Worm (Caenorhabditis elegans) whole organism, L4 larva: ENCODE data around the gene clc-6.

Source experiments
- F26F4.8 ChIP-seq: fragments of 200-800 bp; sonication (Bioruptor generic); conservative IDR thresholded peaks from 2 replicates; pipeline ENCODE4 v1.3.6; 2022; ENCODE audit warnings: missing genetic modification characterization, missing compliant biosample characterization
- F49E8.2 ChIP-seq: sonication (generic microtip); optimal IDR thresholded peaks from 2 replicates; lab custom pipeline; 2016; ENCODE audit warnings: missing compliant biosample characterization, mild to moderate bottlenecking, missing genetic modification characterization, borderline replicate concordance
- T20F7.1 ChIP-seq: fragments of 200-800 bp; sonication (Bioruptor generic); optimal IDR thresholded peaks from 2 replicates; lab custom pipeline; 2018; ENCODE audit warnings: mild to moderate bottlenecking, missing genetic modification characterization, missing compliant biosample characterization
- Y48G9A.11 ChIP-seq: fragments of 200-800 bp; sonication (Bioruptor generic); IDR thresholded peaks from 2 replicates; pipeline ENCODE4 v1.3.6; 2022; ENCODE audit warnings: missing genetic modification reagents, missing genetic modification characterization, missing compliant biosample characterization
- Y75B8A.6 ChIP-seq: fragments of 200-800 bp; sonication (Bioruptor generic); IDR thresholded peaks from 2 replicates; pipeline ENCODE4 v1.3.6; 2022; ENCODE audit warnings: missing genetic modification reagents, missing genetic modification characterization, missing compliant biosample characterization
- ceh-20 ChIP-seq: fragments of 200-800 bp; sonication (Bioruptor generic); IDR thresholded peaks from 2 replicates; pipeline ENCODE4 v1.3.6; 2022; ENCODE audit warnings: missing genetic modification reagents, missing genetic modification characterization, missing compliant biosample characterization
- ceh-28 ChIP-seq: fragments of 150-350 bp; optimal IDR thresholded peaks from 2 replicates; lab custom pipeline; 2014; ENCODE audit warnings: missing biosample characterization, missing genetic modification reagents, missing genetic modification characterization
- ceh-62 ChIP-seq: sonication (generic microtip); optimal IDR thresholded peaks from 2 replicates; lab custom pipeline; 2017; ENCODE audit warnings: missing biosample characterization, missing genetic modification characterization
- daf-12 ChIP-seq: fragments of 150-350 bp; optimal IDR thresholded peaks from 2 replicates; lab custom pipeline; 2014; ENCODE audit warnings: missing biosample characterization, missing genetic modification reagents, missing genetic modification characterization
- daf-16 ChIP-seq, 3 experiments: sonication (generic microtip); optimal IDR thresholded peaks; 2 replicates each; lab custom pipeline; 2016 to 2017; ENCODE audit warnings: missing genetic modification characterization in 3 of 3, missing genetic modification reagents in 3 of 3, mild to moderate bottlenecking in 2 of 3, missing compliant biosample characterization in 2 of 3, missing biosample characterization in 1 of 3, moderate library complexity in 1 of 3
- daf-19 ChIP-seq: fragments of 200-800 bp; sonication (Bioruptor generic); conservative IDR thresholded peaks from 2 replicates; pipeline ENCODE4 v1.3.6; 2022; ENCODE audit warnings: missing genetic modification characterization, missing compliant biosample characterization
- dpl-1 ChIP-seq: fragments of 150-350 bp; optimal IDR thresholded peaks from 2 replicates; lab custom pipeline; 2014; ENCODE audit warnings: missing biosample characterization, missing genetic modification reagents, missing genetic modification characterization
- duxl-1 ChIP-seq: sonication (generic microtip); optimal IDR thresholded peaks from 2 replicates; lab custom pipeline; 2016; ENCODE audit warnings: mild to moderate bottlenecking, missing genetic modification characterization, moderate library complexity, missing compliant biosample characterization; ENCODE audit not compliant: poor library complexity
- egl-27 ChIP-seq: sonication (generic microtip); optimal IDR thresholded peaks from 3 replicates; lab custom pipeline; 2017; ENCODE audit warnings: missing biosample characterization, missing genetic modification reagents, missing genetic modification characterization
- fos-1 ChIP-seq: fragments of 150-350 bp; optimal IDR thresholded peaks from 2 replicates; lab custom pipeline; 2014; ENCODE audit warnings: missing biosample characterization, missing genetic modification characterization
- hif-1 ChIP-seq, 2 experiments: sonication (generic microtip); optimal IDR thresholded peaks; 2 replicates each; lab custom pipeline; 2016 to 2017; ENCODE audit warnings: missing compliant biosample characterization in 2 of 2, missing genetic modification characterization in 2 of 2, missing genetic modification reagents in 2 of 2, missing genotype in 2 of 2, mild to moderate bottlenecking in 1 of 2
- hmg-1.1 ChIP-seq: fragments of 200-800 bp; sonication (Bioruptor generic); IDR thresholded peaks from 2 replicates; pipeline ENCODE4 v1.3.6; 2022; ENCODE audit warnings: missing genetic modification reagents, missing genetic modification characterization, missing compliant biosample characterization
- jun-1 ChIP-seq: fragments of 150-350 bp; optimal IDR thresholded peaks from 2 replicates; lab custom pipeline; 2014; ENCODE audit warnings: missing biosample characterization, missing genetic modification reagents, missing genetic modification characterization
- lin-1 ChIP-seq: fragments of 200-800 bp; sonication (Bioruptor generic); IDR thresholded peaks from 2 replicates; pipeline ENCODE4 v1.3.6; 2022; ENCODE audit warnings: missing genetic modification reagents, missing genetic modification characterization, missing compliant biosample characterization
- lin-13 ChIP-seq: fragments of 150-350 bp; optimal IDR thresholded peaks from 2 replicates; lab custom pipeline; 2014; ENCODE audit warnings: missing biosample characterization, missing genetic modification reagents, missing genetic modification characterization
- lin-29 ChIP-seq: fragments of 200-800 bp; sonication (Bioruptor generic); IDR thresholded peaks from 2 replicates; pipeline ENCODE4 v1.3.6; 2022; ENCODE audit warnings: missing genetic modification reagents, missing genetic modification characterization, missing compliant biosample characterization
- madf-9 ChIP-seq: fragments of 200-800 bp; sonication (Bioruptor generic); conservative IDR thresholded peaks from 2 replicates; pipeline ENCODE4 v1.3.6; 2022; ENCODE audit warnings: missing genetic modification reagents, missing genetic modification characterization, missing compliant biosample characterization
- mep-1 ChIP-seq: fragments of 150-350 bp; sonication (generic microtip); optimal IDR thresholded peaks from 3 replicates; lab custom pipeline; 2014; ENCODE audit warnings: missing biosample characterization, missing genetic modification characterization
- nhr-102 ChIP-seq: sonication (generic microtip); optimal IDR thresholded peaks from 2 replicates; lab custom pipeline; 2016; ENCODE audit warnings: mild to moderate bottlenecking, missing genetic modification characterization, moderate library complexity, missing compliant biosample characterization
- nhr-237 ChIP-seq: sonication (generic microtip); optimal IDR thresholded peaks from 2 replicates; lab custom pipeline; 2017; ENCODE audit warnings: missing biosample characterization, missing genetic modification characterization
- nhr-28 ChIP-seq: fragments of 150-350 bp; optimal IDR thresholded peaks from 2 replicates; lab custom pipeline; 2014; ENCODE audit warnings: missing biosample characterization, missing genetic modification characterization
- nhr-42 ChIP-seq: fragments of 200-800 bp; sonication (Bioruptor generic); IDR thresholded peaks from 2 replicates; pipeline ENCODE4 v1.3.6; 2022; ENCODE audit warnings: missing genetic modification characterization, missing compliant biosample characterization
- nhr-76 ChIP-seq: fragments of 150-350 bp; optimal IDR thresholded peaks from 2 replicates; lab custom pipeline; 2014; ENCODE audit warnings: missing biosample characterization, missing genetic modification characterization
- php-3 ChIP-seq: fragments of 200-800 bp; sonication (Bioruptor generic); IDR thresholded peaks from 2 replicates; pipeline ENCODE4 v1.3.6; 2022; ENCODE audit warnings: missing genetic modification reagents, missing genetic modification characterization, missing compliant biosample characterization
- pqm-1 ChIP-seq: sonication (generic microtip); optimal IDR thresholded peaks from 2 replicates; lab custom pipeline; 2017; ENCODE audit warnings: missing biosample characterization, missing genetic modification characterization
- unc-130 ChIP-seq: sonication (generic microtip); optimal IDR thresholded peaks from 2 replicates; lab custom pipeline; 2016; ENCODE audit warnings: missing genetic modification reagents, missing genetic modification characterization, missing compliant biosample characterization
- unc-39 ChIP-seq: sonication (generic microtip); optimal IDR thresholded peaks from 2 replicates; lab custom pipeline; 2017; ENCODE audit warnings: missing biosample characterization, missing genetic modification characterization
- unc-62 ChIP-seq, 3 experiments: fragments of 150-350 bp in 1 of 3; sonication (generic microtip); optimal IDR thresholded peaks in 2 of 3; peaks in 1 of 3; 1 replicate in 1 of 3; 2 replicates in 2 of 3; lab custom pipeline; 2014 to 2017; ENCODE audit warnings: missing biosample characterization in 3 of 3, missing genetic modification characterization in 3 of 3, missing genetic modification reagents in 3 of 3, missing genotype in 1 of 3
- vab-7 ChIP-seq: fragments of 200-800 bp; sonication (Bioruptor generic); IDR thresholded peaks from 2 replicates; pipeline ENCODE4 v1.3.6; 2022; ENCODE audit warnings: missing genetic modification reagents, missing genetic modification characterization, missing compliant biosample characterization
- zag-1 ChIP-seq: fragments of 150-350 bp; optimal IDR thresholded peaks from 2 replicates; lab custom pipeline; 2014; ENCODE audit warnings: missing biosample characterization, missing genetic modification characterization
- ztf-7 ChIP-seq: fragments of 150-350 bp; optimal IDR thresholded peaks from 2 replicates; lab custom pipeline; 2014; ENCODE audit warnings: missing biosample characterization, missing genetic modification characterization

The clc-6 gene

DNA sequence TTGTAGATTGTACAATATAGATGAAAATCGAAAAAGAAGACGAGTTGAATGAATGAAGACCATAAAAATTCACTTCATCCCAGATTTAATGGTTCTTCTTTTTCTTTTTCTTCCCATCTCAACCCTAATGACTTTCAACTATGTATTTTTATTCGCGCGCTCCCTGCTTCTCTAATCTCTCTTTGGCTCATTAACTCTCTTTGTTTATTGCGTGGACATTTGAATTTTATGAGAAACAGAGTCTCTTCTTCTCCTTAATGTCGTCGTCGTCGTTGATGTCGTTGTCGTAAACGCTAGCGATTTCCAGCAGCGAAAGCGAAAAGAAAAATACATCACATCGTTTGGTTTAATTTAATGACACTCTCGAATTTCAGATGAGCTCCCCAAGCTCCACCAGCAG is 18.6 kb upstream of the clc-6 start:
- TF ChIP-seq madf-9 (GFP tag; lab: Robert Waterston, UW): no peak
- TF ChIP-seq unc-39 (tag; lab: Kevin White, UChicago): no peak
- no peak for TF ChIP-seq hmg-1.1 (GFP tag; lab: Robert Waterston, UW)
- TF ChIP-seq daf-12 (tag; lab: Kevin White, UChicago): no peak
- no peak for TF ChIP-seq F26F4.8 (GFP tag; lab: Robert Waterston, UW)

ce11 chrV:11211323-11211722 is 15.3 kb upstream of the clc-6 start:
- TF ChIP-seq fos-1 (tag; lab: Kevin White, UChicago) (no peak), unc-62 (GFP tag; optimal IDR thresholded peaks at IDR 0.05 in 1 of 2; lab: Kevin White, UChicago) (peak in 1 of 2 experiments; percentile 44), unc-62 (tag; optimal IDR thresholded peaks at IDR 0.05; lab: Kevin White, UChicago) (no peak), hif-1 (tag; optimal IDR thresholded peaks at IDR 0.05; lab: Kevin White, UChicago) (no peak), Y75B8A.6 (GFP tag; lab: Robert Waterston, UW) (no peak), ztf-7 (no peak)

- TF ChIP-seq nhr-42 (GFP tag; lab: Robert Waterston, UW) (no peak), unc-62 (GFP tag; optimal IDR thresholded peaks at IDR 0.05 in 1 of 2; lab: Kevin White, UChicago) (peak in 1 of 2 experiments; percentile 92), unc-62 (tag; optimal IDR thresholded peaks at IDR 0.05; lab: Kevin White, UChicago) (no peak)
Observed at ce11 chrV:11209452-11210188, 13.6 kb upstream of the clc-6 start.

ce11 chrV:11206467-11206866 is 10.5 kb upstream of the clc-6 start:
- no peak for TF ChIP-seq ceh-62 (tag; lab: Kevin White, UChicago)
- no peak for TF ChIP-seq mep-1 (tag; lab: Kevin White, UChicago)
- TF ChIP-seq T20F7.1 (GFP tag; lab: Kevin White, UChicago): no peak
- TF ChIP-seq lin-1 (GFP tag; lab: Robert Waterston, UW): no peak
- TF ChIP-seq jun-1 (tag; lab: Kevin White, UChicago): no peak
- TF ChIP-seq ceh-20 (GFP tag; lab: Robert Waterston, UW): no peak
- no peak for TF ChIP-seq unc-39 (tag; lab: Kevin White, UChicago)
- no peak for TF ChIP-seq vab-7 (GFP tag; lab: Robert Waterston, UW)
- no peak for TF ChIP-seq lin-13
- TF ChIP-seq hmg-1.1 (GFP tag; lab: Robert Waterston, UW): no peak
- TF ChIP-seq lin-29 (GFP tag; lab: Robert Waterston, UW): no peak
- no peak for TF ChIP-seq nhr-102 (tag; lab: Kevin White, UChicago)
- TF ChIP-seq F49E8.2 (tag; lab: Kevin White, UChicago): no peak
- no peak for TF ChIP-seq daf-19 (GFP tag; lab: Robert Waterston, UW)
- TF ChIP-seq php-3 (GFP tag; lab: Robert Waterston, UW): no peak

- TF ChIP-seq unc-130 (no peak), unc-62 (GFP tag; optimal IDR thresholded peaks at IDR 0.05 in 1 of 2; lab: Kevin White, UChicago) (peak in 1 of 2 experiments; percentile 58), unc-62 (tag; optimal IDR thresholded peaks at IDR 0.05; lab: Kevin White, UChicago) (no peak)
Observed at ce11 chrV:11204452-11204851, 8.4 kb upstream of the clc-6 start.

- TF ChIP-seq pqm-1 (tag; lab: Kevin White, UChicago) (peak; percentile 59), nhr-76 (tag; lab: Kevin White, UChicago) (no peak), Y48G9A.11 (GFP tag; lab: Robert Waterston, UW) (no peak), egl-27 (no peak), F49E8.2 (tag; lab: Kevin White, UChicago) (no peak), hmg-1.1 (GFP tag; lab: Robert Waterston, UW) (no peak), hif-1 (tag; optimal IDR thresholded peaks at IDR 0.05; lab: Kevin White, UChicago) (no peak), unc-62 (GFP tag; optimal IDR thresholded peaks at IDR 0.05 in 1 of 2; lab: Kevin White, UChicago) (no peak), unc-62 (tag; optimal IDR thresholded peaks at IDR 0.05; lab: Kevin White, UChicago) (no peak), ceh-28 (tag; lab: Kevin White, UChicago) (no peak), nhr-28 (tag; lab: Kevin White, UChicago) (peak; percentile 60), ceh-20 (GFP tag; lab: Robert Waterston, UW) (0 out of 2 replicates have a peak, but pooled peaks have one; percentile 53), mep-1 (tag; lab: Kevin White, UChicago) (no peak), nhr-237 (tag; lab: Kevin White, UChicago) (no peak), daf-16 (GFP tag; optimal IDR thresholded peaks at IDR 0.05; lab: Kevin White, UChicago) (no peak), daf-16 (tag; optimal IDR thresholded peaks at IDR 0.05; lab: Kevin White, UChicago) (peak; percentile 47), dpl-1 (GFP tag; lab: Kevin White, UChicago) (no peak), Y75B8A.6 (GFP tag; lab: Robert Waterston, UW) (no peak), zag-1 (tag; lab: Kevin White, UChicago) (no peak), duxl-1 (tag; lab: Kevin White, UChicago) (no peak), nhr-42 (GFP tag; lab: Robert Waterston, UW) (no peak)
Observed at ce11 chrV:11201826-11202565, 6.0 kb upstream of the clc-6 start, which contains the start of gene K10D6.4. Gene K10D6.4 (plus strand): TSS chrV:11201925.
